Fruit fly (Drosophila melanogaster) ovary, adult (tissue): ENCODE results near the gene Nckx30C.

Source experiments
- CG17801 ChIP-seq: fragments of 200-800 bp; optimal IDR thresholded peaks from 2 replicates; lab custom pipeline; 2019; ENCODE audit warnings: missing biosample characterization, mild to moderate bottlenecking, missing genetic modification characterization, moderate library complexity; ENCODE audit not compliant: partially characterized antibody

Gene Nckx30C

DNA sequence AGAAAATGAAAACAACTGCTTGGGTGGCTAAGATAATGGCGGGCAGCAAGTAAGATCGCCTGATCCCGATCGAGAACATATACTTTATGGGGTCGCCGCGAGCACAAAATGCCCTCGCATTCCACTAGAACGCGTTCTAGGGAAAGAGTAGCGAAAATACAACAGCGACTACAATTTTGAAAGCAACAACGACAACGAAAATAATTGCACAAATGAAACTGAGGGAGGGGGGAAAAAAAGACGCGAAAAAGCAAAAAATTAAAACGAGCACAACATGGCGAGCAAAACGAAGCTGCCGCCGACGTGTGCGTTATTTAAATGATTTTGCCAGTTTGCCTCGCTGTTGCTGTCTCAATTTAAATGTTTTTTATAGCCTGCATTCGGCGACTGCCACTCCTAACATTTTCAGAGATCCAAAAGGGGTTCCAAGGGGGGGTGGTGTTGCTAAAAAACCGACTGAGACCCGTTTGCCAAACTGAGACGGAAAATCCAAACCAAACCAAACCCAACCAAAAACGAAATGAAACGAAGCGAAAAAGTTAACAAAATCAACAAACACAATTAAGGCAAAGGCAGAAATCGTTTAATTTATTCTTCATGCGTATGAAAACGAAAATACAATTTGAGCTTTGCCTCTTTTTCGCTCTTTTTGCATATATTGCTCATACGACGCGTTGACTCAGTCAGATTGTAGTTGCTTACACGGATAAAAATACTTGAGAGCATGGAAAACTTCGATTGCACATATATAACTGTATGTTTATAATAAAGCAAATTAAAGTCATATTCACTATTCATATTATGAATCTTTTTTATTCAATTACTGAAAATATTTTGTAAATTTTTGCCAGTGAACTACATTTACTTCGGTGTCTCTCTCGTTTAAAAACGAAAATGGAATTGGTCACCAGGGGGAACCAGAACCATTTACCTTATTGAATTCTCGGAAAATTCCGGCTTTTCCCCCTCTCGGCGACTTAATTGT is 53.6 kb downstream of the Nckx30C start:
- TF ChIP-seq CG17801 (GFP tag; lab: Kevin White, UChicago): peak; percentile 72

DNA sequence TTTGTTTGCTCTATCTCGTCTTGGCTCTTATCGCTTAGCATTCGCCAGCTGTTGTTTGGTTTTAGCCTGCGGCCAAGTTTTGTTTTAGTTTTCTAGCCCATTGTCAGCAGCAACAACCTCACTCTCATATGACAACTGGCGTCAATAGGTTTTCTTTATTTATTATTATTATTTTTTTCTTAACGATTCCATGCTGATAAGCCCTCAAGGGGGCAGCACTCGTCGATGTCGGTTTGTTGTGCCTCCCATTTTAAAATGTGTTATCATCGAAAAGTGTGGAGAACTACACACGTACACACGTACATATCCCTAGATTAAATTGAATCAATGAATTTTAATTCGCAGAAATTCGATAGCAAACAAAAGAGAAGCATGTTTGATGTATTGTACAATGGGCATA is 55.1 kb downstream of the Nckx30C start:
- no peak for TF ChIP-seq CG17801 (GFP tag; lab: Kevin White, UChicago)

DNA sequence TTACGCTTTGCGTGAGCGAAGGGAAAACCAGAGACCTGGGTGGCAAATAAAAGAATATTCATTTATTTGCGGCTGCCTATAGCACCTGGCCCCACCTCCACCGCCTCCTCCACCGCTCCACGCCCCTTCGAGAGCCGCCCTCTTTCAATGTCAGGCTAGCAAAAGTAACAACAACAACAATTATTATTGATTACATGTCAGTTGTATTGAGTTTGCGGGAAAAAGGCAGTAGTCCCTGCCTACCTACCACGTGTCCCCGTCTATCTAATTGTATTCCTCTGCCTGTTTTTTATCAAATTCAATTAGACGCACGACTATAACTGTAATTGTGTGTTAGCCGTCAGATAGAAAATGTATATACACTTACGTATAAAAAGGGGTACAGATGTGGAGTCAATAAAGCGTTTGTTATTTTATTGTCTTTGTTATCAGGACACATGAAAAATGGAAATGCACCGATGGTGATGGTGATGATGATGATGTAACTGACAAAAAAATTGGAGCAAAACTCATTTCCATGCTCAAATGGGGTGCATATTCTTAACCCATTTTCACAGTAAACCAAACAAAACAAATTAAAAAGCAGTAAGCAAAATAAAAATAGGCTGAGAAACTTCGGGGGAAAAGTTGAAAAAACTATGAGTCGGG is 55.6 kb downstream of the Nckx30C start:
- no peak for TF ChIP-seq CG17801 (GFP tag; lab: Kevin White, UChicago)

DNA sequence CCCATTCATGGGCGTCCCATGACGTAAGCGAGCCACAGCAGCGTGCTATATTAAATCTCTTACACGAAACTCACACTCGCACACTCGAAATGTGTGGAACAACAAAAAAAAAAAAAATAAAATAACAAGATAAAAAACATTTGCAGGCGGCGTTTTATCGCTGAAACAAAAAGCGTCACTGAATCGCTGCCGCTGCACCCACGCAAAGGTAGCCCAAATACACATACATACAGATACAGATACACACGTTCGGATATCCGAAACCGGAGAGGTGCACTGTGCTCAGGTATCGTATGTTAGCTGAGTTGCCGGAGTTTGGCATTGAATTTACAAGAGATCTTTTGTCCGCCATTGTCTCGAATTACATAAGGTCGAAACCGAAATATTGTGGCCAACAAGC is 60.3 kb downstream of the Nckx30C start:
- TF ChIP-seq CG17801 (GFP tag; lab: Kevin White, UChicago): peak; percentile 14

DNA sequence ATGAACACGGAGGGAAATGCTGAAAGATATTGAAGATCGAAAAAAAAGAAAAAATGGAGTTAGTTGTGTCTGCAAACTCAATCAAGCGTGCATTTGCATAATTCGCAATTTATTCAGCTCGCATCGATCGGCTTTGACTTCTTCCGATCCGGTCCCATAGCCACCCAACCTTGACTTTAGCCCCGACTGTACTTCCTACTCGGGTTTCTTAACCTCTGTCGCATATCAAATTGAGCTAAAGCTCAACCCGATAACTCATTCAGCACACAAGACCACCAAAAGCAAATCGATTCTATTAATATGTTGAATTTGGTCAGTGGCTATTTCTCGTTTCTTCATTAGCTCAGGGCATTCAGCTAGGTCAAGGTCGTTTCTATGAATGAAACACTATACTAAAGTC is 61.1 kb downstream of the Nckx30C start:
- no peak for TF ChIP-seq CG17801 (GFP tag; lab: Kevin White, UChicago)

DNA sequence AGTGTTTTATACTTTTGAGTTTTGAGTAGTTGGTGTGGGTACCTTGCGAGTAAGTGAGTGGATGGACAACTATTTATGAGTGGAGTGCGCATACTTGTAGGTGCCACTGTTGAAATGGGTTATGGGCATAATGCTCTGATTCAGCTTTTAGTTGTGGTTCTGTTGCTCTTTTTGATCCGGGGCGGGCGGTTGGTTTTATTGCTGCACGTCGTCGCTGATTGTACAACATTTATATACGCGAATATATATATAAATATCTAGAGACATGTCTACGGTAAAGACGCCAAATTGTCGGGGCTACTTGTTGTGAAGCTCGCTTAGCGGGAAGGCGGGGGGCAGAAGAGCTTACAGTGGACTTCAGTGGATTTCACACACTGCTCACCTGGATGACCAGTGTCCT is 62.2 kb downstream of the Nckx30C start:
- peak; percentile 51 for TF ChIP-seq CG17801 (GFP tag; lab: Kevin White, UChicago)

DNA sequence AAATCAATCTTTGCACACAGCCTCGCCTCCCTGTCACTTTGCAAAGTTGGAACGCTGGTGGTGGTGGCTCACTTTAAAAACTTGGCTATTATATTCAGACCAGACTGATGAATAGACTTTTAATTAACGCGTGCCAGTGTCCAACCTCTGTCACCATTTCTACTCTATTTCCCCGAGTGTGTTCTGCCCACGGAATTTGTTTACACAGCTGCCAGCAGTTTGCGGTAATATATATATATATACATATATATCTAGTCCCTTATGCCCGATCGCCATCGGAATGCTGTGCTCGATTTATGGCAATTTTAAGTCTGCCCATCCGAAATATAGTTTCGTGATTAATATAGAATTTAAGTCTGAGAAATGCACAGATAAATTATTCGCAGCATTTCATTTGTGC is 66.5 kb downstream of the Nckx30C start:
- no peak for TF ChIP-seq CG17801 (GFP tag; lab: Kevin White, UChicago)

DNA sequence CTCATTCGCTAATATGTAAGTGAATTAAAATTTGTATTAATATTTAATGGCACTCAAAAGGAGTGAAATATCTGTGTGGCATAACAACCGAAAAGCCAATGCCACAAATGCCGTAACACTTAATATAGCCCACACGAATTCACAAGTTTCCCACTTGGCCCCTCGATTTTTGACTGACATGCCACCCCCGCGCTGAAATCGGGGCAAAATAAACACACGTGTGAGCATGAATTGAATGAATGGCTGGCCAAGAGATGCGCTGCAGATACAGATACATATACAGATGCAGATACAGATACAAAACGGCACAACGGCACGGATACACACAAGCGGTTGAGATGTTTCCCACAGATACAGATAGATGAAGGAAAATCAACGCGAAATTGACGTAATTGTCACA is 69.2 kb downstream of the Nckx30C start:
- no peak for TF ChIP-seq CG17801 (GFP tag; lab: Kevin White, UChicago)

DNA sequence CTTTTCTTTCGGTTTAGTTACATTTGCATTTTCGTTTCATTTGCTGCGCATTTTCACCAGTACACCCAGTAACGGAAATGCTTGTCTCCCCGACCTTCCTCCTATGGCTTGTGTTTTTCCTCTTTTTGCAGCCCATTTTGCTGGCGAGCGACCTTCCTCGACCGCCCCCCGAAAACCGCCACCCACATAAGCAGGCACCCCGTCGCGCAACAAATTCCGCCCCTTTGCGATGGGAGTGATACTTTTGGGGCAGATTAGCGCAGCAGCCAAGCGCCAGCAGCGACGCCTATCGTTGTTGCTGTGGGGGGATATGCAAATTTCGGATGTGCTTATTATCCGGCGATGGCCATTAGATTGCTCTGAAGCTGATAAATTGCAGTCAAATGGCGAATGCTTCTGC is 73.1 kb downstream of the Nckx30C start:
- no peak for TF ChIP-seq CG17801 (GFP tag; lab: Kevin White, UChicago)

DNA sequence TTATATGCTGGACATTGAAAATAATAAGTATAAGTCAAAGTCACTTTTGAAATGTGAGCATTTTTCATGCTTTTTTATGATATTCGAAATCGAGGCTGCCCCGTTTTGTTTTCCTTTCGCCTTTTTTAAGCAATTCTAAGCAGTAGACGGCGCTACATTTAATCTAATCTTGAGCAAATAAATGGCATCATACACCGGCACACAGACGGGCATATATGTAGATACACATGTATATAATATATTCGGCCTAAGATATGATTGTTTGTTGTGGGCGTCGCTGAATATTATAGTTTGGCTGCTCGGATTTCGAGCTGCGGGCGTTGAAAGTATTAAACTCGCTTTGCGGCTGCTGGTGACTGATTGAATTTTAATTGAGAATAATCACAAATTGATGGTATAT is 74.0 kb downstream of the Nckx30C start:
- no peak for TF ChIP-seq CG17801 (GFP tag; lab: Kevin White, UChicago)

DNA sequence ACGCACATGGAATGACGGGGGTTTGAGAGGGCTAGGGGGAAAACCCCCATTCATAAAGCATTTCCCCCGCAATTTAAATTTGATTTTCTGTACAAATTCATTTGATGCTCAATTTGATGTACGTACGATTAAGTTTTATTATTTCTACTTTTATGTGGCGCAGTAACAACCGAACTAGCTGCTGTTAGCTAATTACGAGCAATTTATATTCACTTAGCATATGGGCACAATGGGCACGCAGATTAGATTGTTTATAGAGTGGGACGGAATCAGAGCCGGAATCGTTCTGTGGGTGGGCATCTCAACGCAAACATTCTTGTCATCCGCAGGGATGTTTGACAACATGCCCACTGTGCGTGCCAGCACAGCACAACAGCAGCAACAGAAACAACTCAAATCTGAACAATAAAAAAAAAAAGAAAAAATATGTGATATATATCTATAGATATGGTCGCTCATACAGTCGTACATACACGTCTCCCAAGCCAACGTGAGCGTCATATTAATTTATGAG is 75.3 kb downstream of the Nckx30C start:
- no peak for TF ChIP-seq CG17801 (GFP tag; lab: Kevin White, UChicago)

DNA sequence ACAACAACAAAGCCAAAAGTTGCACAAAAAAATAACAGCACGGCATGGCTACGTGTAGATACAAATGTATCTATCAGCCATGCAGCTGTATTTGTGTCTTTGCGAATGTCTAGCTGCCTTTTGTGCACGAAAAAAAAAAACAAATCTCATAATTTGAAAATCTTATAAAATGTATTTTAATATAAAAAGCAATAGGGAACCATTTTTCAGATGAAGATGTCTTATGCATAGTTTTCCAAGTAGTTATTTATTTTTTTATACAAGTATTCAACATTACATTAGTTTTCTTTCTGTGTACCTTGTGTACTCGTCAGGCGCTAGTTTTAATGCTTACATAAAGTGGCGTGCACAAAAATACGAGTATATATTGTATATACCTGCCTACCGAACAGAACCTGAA is 76.9 kb downstream of the Nckx30C start:
- no peak for TF ChIP-seq CG17801 (GFP tag; lab: Kevin White, UChicago)

DNA sequence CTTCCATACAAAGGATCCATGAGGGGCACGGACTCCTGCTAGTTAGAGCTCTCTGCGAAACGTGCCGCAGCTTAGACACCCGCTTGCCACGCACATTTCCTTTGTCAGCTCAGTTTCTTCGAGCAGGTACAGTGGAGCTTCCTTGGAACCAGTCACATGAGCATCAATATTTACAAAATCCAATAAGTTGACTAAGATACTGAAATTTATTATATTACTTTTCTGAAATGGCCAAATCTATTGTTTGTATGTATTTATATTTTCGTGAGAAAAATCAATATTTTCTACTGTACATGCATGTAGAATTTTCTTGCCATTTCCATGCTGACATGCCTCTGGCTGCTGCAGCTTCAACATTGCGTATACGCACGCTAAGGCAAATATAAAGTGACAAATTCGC is 83.3 kb downstream of the Nckx30C start:
- no peak for TF ChIP-seq CG17801 (GFP tag; lab: Kevin White, UChicago)
